Worm (Caenorhabditis elegans) whole organism, dauer: ENCODE data around the gene rme-1.

Experiments
- unc-62 ChIP-seq: sonication (generic microtip); optimal IDR thresholded peaks from 2 replicates; lab custom pipeline; 2017; ENCODE audit warnings: missing biosample characterization, missing genetic modification reagents, missing genetic modification characterization

Gene rme-1

DNA sequence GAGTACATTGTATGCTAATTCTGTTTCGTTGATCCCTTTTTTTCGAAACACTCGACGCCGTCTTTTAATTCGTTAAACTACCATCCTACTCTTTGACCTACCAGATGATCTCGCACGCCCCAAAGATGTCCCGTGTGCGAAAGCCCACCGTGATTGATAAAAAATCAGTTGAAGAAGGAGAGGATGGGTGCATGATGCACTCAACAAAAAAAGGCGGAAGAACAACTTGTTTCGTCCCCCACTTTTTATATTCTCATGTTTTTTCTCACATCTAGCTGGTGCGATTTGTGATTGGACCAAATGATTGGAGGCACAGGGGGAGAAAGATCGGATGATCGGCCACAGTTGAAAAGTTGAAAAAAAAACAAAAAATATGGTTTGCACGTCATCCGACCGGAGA lies 29.7 kb downstream of the rme-1 start:
- TF ChIP-seq unc-62 (GFP tag; lab: Kevin White, UChicago) = no peak

DNA sequence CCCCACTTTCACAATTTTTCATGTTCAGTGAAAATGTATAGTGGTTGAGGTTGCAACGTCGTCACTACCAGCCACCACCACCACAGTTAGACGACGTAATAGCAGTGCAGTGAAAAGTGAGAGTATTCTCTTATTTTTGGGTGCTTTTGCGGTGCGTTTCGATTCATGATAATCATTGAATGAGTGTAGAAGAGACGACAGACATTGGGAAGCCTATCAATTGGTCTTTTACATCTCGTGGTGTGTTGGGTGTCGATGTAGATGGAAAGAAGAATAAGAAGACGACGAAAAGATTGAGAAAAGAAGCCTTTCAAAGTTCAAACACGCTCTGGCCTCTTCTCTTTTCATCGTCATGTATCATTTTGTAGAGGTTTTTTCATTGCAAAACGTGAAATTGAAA lies 31.2 kb downstream of the rme-1 start:
- no peak for TF ChIP-seq unc-62 (GFP tag; lab: Kevin White, UChicago)

DNA sequence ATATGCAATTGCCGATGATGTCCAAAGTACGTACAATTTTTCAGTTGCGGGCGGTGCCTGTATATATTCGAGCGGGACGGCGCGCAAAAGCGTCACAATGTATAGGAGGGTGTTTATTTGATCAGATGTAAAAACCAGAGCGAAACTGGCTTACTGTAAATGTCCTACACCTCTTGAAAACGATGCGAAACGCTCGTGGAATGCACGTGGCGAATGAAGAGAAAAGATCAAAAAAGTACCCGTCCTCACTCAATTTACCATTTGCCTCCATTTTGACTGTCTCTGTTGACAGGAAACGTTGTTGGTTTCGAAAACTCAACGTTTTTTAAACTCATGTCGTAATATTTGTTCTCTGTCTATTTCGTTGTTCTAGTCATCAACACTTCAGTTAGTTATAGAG lies 32.0 kb downstream of the rme-1 start:
- TF ChIP-seq unc-62 (GFP tag; lab: Kevin White, UChicago) = no peak

DNA sequence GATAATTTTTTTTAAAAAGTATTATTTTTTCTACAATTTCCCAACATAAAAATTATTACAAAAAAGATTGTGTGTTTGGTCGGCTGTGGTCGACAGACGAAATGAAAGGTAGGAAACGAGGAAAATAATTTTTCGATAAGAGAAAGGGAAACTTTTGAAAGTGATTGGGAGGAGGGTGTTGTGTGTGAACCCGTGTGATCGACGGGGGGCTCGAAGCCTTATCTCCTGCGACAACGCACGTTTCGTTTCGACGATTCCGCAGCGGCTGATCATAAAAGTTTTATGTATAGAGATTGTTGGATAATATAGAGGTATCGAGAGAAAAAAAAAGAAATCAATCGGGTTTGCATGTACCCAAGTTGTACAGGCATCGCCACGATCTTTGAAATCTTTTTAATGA lies 34.6 kb downstream of the rme-1 start:
- TF ChIP-seq unc-62 (GFP tag; lab: Kevin White, UChicago) = no peak

DNA sequence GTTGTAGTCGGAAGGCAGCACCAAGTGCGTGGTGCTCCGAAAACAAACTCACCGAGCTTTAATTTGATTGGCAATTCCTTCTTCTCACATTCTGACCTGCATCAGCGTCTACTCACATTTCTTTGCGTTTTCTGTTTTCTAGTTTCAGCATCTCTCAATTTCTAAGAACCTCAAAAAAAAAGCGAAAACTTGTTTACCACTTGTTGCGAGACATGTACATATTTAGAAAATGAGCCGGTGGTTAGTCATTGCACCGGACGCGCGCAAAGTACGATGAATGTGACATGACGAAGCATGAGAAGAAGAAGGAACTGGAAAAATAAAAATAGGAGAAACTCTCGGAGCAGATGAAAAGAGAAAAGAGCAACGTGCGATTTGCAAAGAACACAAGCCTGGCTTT lies 35.9 kb downstream of the rme-1 start:
- TF ChIP-seq unc-62 (GFP tag; lab: Kevin White, UChicago) = no peak

DNA sequence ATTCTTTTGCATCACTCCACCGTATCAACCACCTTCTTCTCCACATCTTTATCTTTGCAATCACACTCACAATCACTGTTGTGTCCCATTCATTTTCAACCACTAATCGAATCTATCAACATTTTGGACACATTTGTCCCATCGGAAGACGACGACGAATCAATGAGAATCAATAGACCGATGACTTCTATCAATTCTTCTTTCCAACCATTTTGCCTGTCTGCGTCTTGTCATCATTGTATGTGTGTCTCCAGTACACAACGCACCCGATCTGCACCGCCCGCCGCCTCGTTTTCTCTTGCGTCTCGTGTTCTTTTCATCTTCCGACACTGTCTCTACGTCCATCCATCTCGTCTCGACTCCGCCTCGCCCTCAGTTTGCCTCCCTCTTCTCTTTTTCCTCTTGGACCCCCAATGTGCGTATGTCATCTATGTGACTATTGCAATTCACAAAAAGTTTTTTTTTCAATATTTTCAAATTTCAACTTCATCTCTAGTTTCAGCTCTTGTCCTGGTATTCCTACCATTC lies 37.8 kb downstream of the rme-1 start, which contains the start of gene dmd-7:
Gene dmd-7 (plus strand): TSS at position 478 of the 528 bp plus-strand sequence.
- TF ChIP-seq unc-62 (GFP tag; lab: Kevin White, UChicago) = no peak

DNA sequence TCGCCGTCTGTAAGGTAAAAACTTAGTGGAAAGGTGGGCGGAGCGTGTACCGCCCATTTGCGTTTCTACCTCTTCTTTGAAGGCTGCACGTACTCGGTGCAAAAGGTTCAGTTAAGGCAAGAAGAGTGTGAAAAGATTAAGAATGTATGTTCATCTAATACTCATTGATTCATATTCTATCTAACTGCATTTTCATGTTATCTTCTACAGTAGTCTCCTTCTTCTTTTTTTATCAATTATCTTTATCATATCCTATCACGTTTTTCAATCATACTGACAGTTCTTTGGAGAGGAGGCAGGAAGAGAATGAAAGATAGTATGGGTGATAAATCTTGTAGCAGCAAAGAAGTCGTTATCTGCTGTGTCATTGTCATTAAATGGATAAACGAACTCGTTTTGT lies 38.7 kb downstream of the rme-1 start:
- TF ChIP-seq unc-62 (GFP tag; lab: Kevin White, UChicago) = no peak

DNA sequence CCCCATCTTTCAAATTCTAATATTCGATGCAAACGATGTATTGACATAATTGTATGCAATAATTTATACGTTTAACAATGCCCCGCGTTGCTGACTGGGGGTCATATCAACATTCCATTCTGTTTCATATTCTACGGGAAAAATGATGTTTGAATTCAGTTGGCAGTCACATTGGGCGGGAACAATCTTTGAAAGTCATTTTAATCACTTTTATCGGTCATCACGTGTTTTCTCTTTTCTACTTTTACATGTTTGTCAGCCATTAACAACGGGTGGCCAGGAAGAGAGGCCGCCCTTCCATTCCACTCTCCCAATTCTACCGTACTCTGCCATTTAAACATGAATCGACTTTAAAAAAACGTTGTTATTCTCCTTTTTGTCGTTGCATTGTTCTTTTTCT lies 40.0 kb downstream of the rme-1 start:
- TF ChIP-seq unc-62 (GFP tag; lab: Kevin White, UChicago) = no peak

DNA sequence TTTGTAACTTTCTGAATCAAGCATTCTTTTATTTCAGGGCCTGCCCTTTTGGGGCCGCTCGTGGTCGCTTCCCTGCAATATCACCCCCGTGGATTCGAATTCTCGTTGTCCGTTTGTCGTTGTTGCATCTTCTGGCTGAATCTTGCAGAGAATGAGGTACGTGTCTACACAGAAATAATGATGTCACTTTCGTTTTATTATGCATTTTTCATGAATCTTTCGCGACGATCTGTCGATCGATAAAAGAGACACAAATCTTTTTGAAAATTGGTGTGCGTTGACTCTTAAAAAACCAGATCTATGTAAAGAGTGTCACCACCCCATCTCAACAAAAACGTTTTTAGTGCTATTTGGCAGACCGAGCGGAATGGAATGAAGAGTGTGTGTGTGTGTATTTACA lies 40.5 kb downstream of the rme-1 start:
- TF ChIP-seq unc-62 (GFP tag; lab: Kevin White, UChicago) = no peak

DNA sequence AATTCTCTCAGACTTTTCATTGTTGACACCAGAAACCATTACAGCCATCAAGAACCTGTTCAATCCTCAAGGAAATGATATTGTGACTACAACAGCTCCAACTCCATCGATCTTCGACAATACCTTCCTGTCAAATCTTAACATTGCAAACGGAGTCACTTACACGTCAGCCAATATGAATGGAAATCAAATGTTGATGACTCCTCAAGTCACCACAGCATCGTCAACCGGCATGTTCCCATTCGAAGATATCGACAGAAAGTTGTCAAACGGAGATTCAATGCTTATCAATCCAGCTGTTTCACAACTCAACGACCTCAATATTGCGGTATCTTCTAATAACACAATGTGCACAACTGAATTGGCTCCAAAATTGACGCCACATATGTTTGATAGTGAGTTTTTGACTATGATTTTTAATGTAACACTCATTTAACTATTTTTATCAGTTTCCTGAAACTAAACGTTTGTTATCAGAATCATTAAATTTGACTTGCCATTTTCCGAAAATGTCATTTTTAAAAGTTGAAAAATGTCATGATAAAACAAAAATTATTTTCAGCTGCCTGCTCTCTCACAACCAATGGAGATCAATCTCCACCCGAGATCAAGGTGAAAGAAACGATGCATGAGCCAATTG lies 42.4 kb downstream of the rme-1 start:
- TF ChIP-seq unc-62 (GFP tag; lab: Kevin White, UChicago) = no peak

DNA sequence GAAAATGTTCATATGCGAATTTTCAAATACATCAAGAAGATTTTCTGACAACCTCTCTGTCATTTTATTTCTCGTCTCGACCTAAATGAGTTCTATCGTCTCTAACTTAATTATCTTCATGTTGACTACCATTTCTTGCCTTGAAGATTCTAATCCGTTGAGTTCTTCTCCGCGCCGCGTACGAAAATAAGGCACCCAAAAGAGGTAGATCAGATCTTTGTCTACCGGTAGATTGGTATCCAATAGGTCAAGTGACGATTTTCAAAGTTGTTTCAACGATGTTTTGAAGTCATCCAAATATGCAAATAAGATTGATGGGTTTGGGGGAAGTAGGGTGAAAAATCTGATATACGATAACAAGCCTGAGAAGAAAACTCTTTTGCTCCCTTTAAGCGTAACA lies 45.3 kb downstream of the rme-1 start:
- TF ChIP-seq unc-62 (GFP tag; lab: Kevin White, UChicago) = no peak

DNA sequence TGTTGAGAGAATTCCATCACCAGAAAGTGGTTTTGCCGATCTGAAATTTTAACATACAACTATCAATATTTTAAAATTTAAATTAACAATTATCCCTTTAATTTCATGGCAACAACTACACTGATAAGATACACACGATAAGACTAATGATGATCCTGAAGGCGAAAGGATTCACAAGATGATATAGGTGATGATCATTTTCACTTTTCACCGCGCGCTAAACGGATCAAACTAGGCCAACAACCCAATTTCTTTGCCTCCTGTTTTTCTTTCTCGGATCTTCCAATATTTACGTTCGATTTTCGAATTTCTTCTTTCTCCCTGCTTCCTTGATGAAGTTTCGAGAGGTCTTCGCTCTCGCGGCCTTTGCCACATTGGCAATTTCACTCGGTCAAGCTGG lies 50.5 kb downstream of the rme-1 start, which contains the start of gene K08B12.1:
Gene K08B12.1 (plus strand): TSS at position 229 of the 400 bp plus-strand sequence.
- TF ChIP-seq unc-62 (GFP tag; lab: Kevin White, UChicago) = no peak
